Worm (Caenorhabditis elegans) whole organism, L1 larva: ENCODE results near the gene ccch-1.
A peak's percentile ranks its signal among the peaks of the same experiment; 100 is the strongest.

ENCODE experiments used
- C04F5.9 ChIP-seq: sonication (generic microtip); optimal IDR thresholded peaks from 2 replicates; lab custom pipeline; 2016; ENCODE audit warnings: missing genetic modification characterization, missing compliant biosample characterization
- C34B4.2 ChIP-seq: sonication (generic microtip); optimal IDR thresholded peaks from 2 replicates; lab custom pipeline; 2017; ENCODE audit warnings: mild to moderate bottlenecking, missing genetic modification characterization, missing compliant biosample characterization
- Y116A8C.19 ChIP-seq: sonication (generic microtip); optimal IDR thresholded peaks from 2 replicates; lab custom pipeline; 2016; ENCODE audit warnings: missing compliant biosample characterization, missing genetic modification characterization, borderline replicate concordance
- alr-1 ChIP-seq: fragments of 200-800 bp; sonication (Bioruptor generic); optimal IDR thresholded peaks from 2 replicates; lab custom pipeline; 2018; ENCODE audit warnings: borderline replicate concordance, mild to moderate bottlenecking, missing genetic modification characterization, missing compliant biosample characterization
- blmp-1 ChIP-seq: fragments of 150-350 bp; optimal IDR thresholded peaks from 2 replicates; lab custom pipeline; 2014; ENCODE audit warnings: missing biosample characterization, missing genetic modification characterization
- dpl-1 ChIP-seq, 3 experiments: fragments of 150-350 bp in 2 of 3; sonication (generic microtip) in 1 of 3; optimal IDR thresholded peaks; 2 replicates each; lab custom pipeline; 2014 to 2017; ENCODE audit warnings: missing biosample characterization in 3 of 3, missing genetic modification characterization in 3 of 3, missing genetic modification reagents in 3 of 3
- dsc-1 ChIP-seq: sonication (generic microtip); optimal IDR thresholded peaks from 2 replicates; lab custom pipeline; 2016; ENCODE audit warnings: mild to moderate bottlenecking, missing genetic modification characterization, missing compliant biosample characterization
- efl-3 ChIP-seq: fragments of 200-800 bp; sonication (Bioruptor generic); optimal IDR thresholded peaks from 2 replicates; lab custom pipeline; 2018; ENCODE audit warnings: mild to moderate bottlenecking, missing genetic modification characterization, missing compliant biosample characterization
- egl-27 ChIP-seq, 2 experiments: fragments of 150-350 bp in 1 of 2; sonication (generic microtip); optimal IDR thresholded peaks; 3 replicates each; lab custom pipeline; 2017 to 2018; ENCODE audit warnings: missing biosample characterization in 2 of 2, missing genetic modification characterization in 2 of 2, missing genetic modification reagents in 2 of 2
- elt-3 ChIP-seq, 6 experiments: fragments of 150-350 bp in 1 of 6; sonication (generic microtip); optimal IDR thresholded peaks; 2 replicates each; lab custom pipeline; 2017 to 2018; ENCODE audit warnings: missing biosample characterization in 6 of 6, missing genetic modification characterization in 6 of 6, inconsistent platforms in 1 of 6
- ets-5 ChIP-seq: fragments of 200-800 bp; sonication (Bioruptor generic); IDR thresholded peaks from 2 replicates; pipeline ENCODE4 v1.3.6; 2022; ENCODE audit warnings: missing genetic modification characterization, missing compliant biosample characterization
- fkh-4 ChIP-seq: sonication (generic microtip); optimal IDR thresholded peaks from 2 replicates; lab custom pipeline; 2016; ENCODE audit warnings: missing compliant biosample characterization, missing genetic modification characterization, borderline replicate concordance
- fkh-8 ChIP-seq: sonication (generic microtip); optimal IDR thresholded peaks from 2 replicates; lab custom pipeline; 2016; ENCODE audit warnings: mild to moderate bottlenecking, missing genetic modification characterization, missing compliant biosample characterization
- fos-1 ChIP-seq: fragments of 150-350 bp; optimal IDR thresholded peaks from 2 replicates; lab custom pipeline; 2014; ENCODE audit warnings: missing biosample characterization, missing genetic modification characterization
- hpl-2 ChIP-seq: fragments of 150-350 bp; optimal IDR thresholded peaks from 2 replicates; lab custom pipeline; 2014; ENCODE audit warnings: missing biosample characterization, missing genetic modification reagents, missing genetic modification characterization
- irx-1 ChIP-seq: sonication (generic microtip); optimal IDR thresholded peaks from 2 replicates; lab custom pipeline; 2016; ENCODE audit warnings: missing genetic modification characterization, missing compliant biosample characterization
- jun-1 ChIP-seq: fragments of 150-350 bp; optimal IDR thresholded peaks from 2 replicates; lab custom pipeline; 2014; ENCODE audit warnings: missing biosample characterization, missing genetic modification reagents, missing genetic modification characterization
- lin-13 ChIP-seq: fragments of 150-350 bp; optimal IDR thresholded peaks from 2 replicates; lab custom pipeline; 2014; ENCODE audit warnings: missing biosample characterization, missing genetic modification reagents, missing genetic modification characterization
- lin-14 ChIP-seq: fragments of 200-800 bp; sonication (Bioruptor generic); optimal IDR thresholded peaks from 2 replicates; lab custom pipeline; 2018; ENCODE audit warnings: mild to moderate bottlenecking, missing genetic modification characterization, moderate library complexity, missing compliant biosample characterization
- lin-15B ChIP-seq: fragments of 150-350 bp; sonication (generic microtip); optimal IDR thresholded peaks from 3 replicates; lab custom pipeline; 2014; ENCODE audit warnings: missing biosample characterization, missing genetic modification characterization
- lin-35 ChIP-seq, 2 experiments: fragments of 150-350 bp; optimal IDR thresholded peaks; 2 replicates each; lab custom pipeline; 2014; ENCODE audit warnings: missing biosample characterization in 2 of 2, missing genetic modification characterization in 2 of 2, missing genetic modification reagents in 2 of 2
- lin-39 ChIP-seq: fragments of 150-350 bp; optimal IDR thresholded peaks from 2 replicates; lab custom pipeline; 2014; ENCODE audit warnings: missing biosample characterization, missing genetic modification reagents, missing genetic modification characterization
- lir-3 ChIP-seq: sonication (generic microtip); optimal IDR thresholded peaks from 2 replicates; lab custom pipeline; 2016; ENCODE audit warnings: mild to moderate bottlenecking, missing genetic modification characterization, moderate library complexity, missing compliant biosample characterization; ENCODE audit not compliant: poor library complexity
- lsy-2 ChIP-seq, 2 experiments: fragments of 150-350 bp; optimal IDR thresholded peaks; 2 replicates each; lab custom pipeline; 2014; ENCODE audit warnings: missing biosample characterization in 2 of 2, missing genetic modification characterization in 2 of 2
- mab-9 ChIP-seq: fragments of 200-800 bp; sonication (Bioruptor generic); IDR thresholded peaks from 2 replicates; pipeline ENCODE4 v1.3.6; 2022; ENCODE audit warnings: missing genetic modification reagents, missing genetic modification characterization, missing compliant biosample characterization
- mdl-1 ChIP-seq, 2 experiments: fragments of 150-350 bp; optimal IDR thresholded peaks; 2 replicates each; lab custom pipeline; 2014 to 2017; ENCODE audit warnings: missing biosample characterization in 2 of 2, missing genetic modification characterization in 2 of 2, inconsistent platforms in 1 of 2
- mef-2 ChIP-seq: fragments of 150-350 bp; optimal IDR thresholded peaks from 2 replicates; lab custom pipeline; 2014; ENCODE audit warnings: missing biosample characterization, missing genetic modification characterization
- nhr-11 ChIP-seq: fragments of 150-350 bp; optimal IDR thresholded peaks from 2 replicates; lab custom pipeline; 2014; ENCODE audit warnings: missing biosample characterization, missing genetic modification characterization
- nhr-12 ChIP-seq: sonication (generic microtip); optimal IDR thresholded peaks from 2 replicates; lab custom pipeline; 2017; ENCODE audit warnings: missing biosample characterization, missing genetic modification characterization
- nhr-28 ChIP-seq: fragments of 150-350 bp; optimal IDR thresholded peaks from 2 replicates; lab custom pipeline; 2014; ENCODE audit warnings: missing biosample characterization, missing genetic modification characterization
- nhr-71 ChIP-seq: sonication (generic microtip); optimal IDR thresholded peaks from 2 replicates; lab custom pipeline; 2016; ENCODE audit warnings: mild to moderate bottlenecking, missing genetic modification characterization, moderate library complexity, missing compliant biosample characterization
- nhr-76 ChIP-seq: sonication (generic microtip); optimal IDR thresholded peaks from 2 replicates; lab custom pipeline; 2017; ENCODE audit warnings: missing biosample characterization, missing genetic modification characterization
- nhr-77 ChIP-seq: fragments of 150-350 bp; optimal IDR thresholded peaks from 2 replicates; lab custom pipeline; 2014; ENCODE audit warnings: missing biosample characterization, missing genetic modification characterization
- nhr-90 ChIP-seq: sonication (generic microtip); optimal IDR thresholded peaks from 2 replicates; lab custom pipeline; 2016; ENCODE audit warnings: mild to moderate bottlenecking, missing genetic modification characterization, missing compliant biosample characterization; ENCODE audit not compliant: poor library complexity
- pqm-1 ChIP-seq: sonication (generic microtip); optimal IDR thresholded peaks from 3 replicates; lab custom pipeline; 2017; ENCODE audit warnings: missing biosample characterization, missing genetic modification characterization
- rnt-1 ChIP-seq: sonication (generic microtip); optimal IDR thresholded peaks from 2 replicates; lab custom pipeline; 2016; ENCODE audit warnings: mild to moderate bottlenecking, missing genetic modification characterization, moderate library complexity, missing compliant biosample characterization
- skn-1 ChIP-seq: fragments of 150-350 bp; optimal IDR thresholded peaks from 2 replicates; lab custom pipeline; 2014; ENCODE audit warnings: missing biosample characterization, missing genetic modification characterization
- snu-23 ChIP-seq: sonication (generic microtip); optimal IDR thresholded peaks from 2 replicates; lab custom pipeline; 2016; ENCODE audit warnings: missing genetic modification characterization, missing compliant biosample characterization
- sptf-1 ChIP-seq: fragments of 150-350 bp; optimal IDR thresholded peaks from 2 replicates; lab custom pipeline; 2014; ENCODE audit warnings: missing biosample characterization, missing genetic modification characterization
- sup-37 ChIP-seq: fragments of 200-800 bp; sonication (Bioruptor generic); optimal IDR thresholded peaks from 2 replicates; lab custom pipeline; 2018; ENCODE audit warnings: mild to moderate bottlenecking, missing genetic modification characterization, missing compliant biosample characterization
- tbx-2 ChIP-seq: sonication (generic microtip); optimal IDR thresholded peaks from 2 replicates; lab custom pipeline; 2016; ENCODE audit warnings: missing genetic modification characterization, missing compliant biosample characterization
- unc-30 ChIP-seq: sonication (generic microtip); optimal IDR thresholded peaks from 2 replicates; lab custom pipeline; 2017; ENCODE audit warnings: missing biosample characterization, missing genetic modification characterization
- unc-62 ChIP-seq: fragments of 150-350 bp; optimal IDR thresholded peaks from 2 replicates; lab custom pipeline; 2014; ENCODE audit warnings: missing biosample characterization, missing genetic modification reagents, missing genetic modification characterization
- unc-86 ChIP-seq: sonication (generic microtip); optimal IDR thresholded peaks from 2 replicates; lab custom pipeline; 2016; ENCODE audit warnings: missing genetic modification characterization, missing compliant biosample characterization
- unc-98 ChIP-seq: fragments of 200-800 bp; sonication (Bioruptor generic); IDR thresholded peaks from 2 replicates; pipeline ENCODE4 v1.3.6; 2022; ENCODE audit warnings: missing genetic modification characterization, missing compliant biosample characterization
- vab-15 ChIP-seq: sonication (generic microtip); optimal IDR thresholded peaks from 2 replicates; lab custom pipeline; 2017; ENCODE audit warnings: missing genotype, mild to moderate bottlenecking, missing genetic modification characterization, missing compliant biosample characterization
- xbp-1 ChIP-seq: sonication (generic microtip); optimal IDR thresholded peaks from 2 replicates; lab custom pipeline; 2016; ENCODE audit warnings: missing genetic modification characterization, missing compliant biosample characterization
- ztf-11 ChIP-seq, 2 experiments: sonication (generic microtip); optimal IDR thresholded peaks; 2 replicates each; lab custom pipeline; 2016 to 2017; ENCODE audit warnings: missing genetic modification characterization in 2 of 2, missing biosample characterization in 1 of 2, missing compliant biosample characterization in 1 of 2

The ccch-1 gene

ce11 chrV:11521448-11521847 is 6.2 kb upstream of the ccch-1 start, which contains the start of gene pafo-1 (continued):
- TF ChIP-seq unc-98 (GFP tag; lab: Robert Waterston, UW) (no peak), blmp-1 (tag; lab: Kevin White, UChicago) (peak; percentile 84), unc-30 (tag; lab: Kevin White, UChicago) (no peak), sup-37 (peak; percentile 79), nhr-71 (peak; percentile 95), C04F5.9 (tag; lab: Kevin White, UChicago) (peak; percentile 58), tbx-2 (tag; lab: Kevin White, UChicago) (peak; percentile 92), rnt-1 (tag; lab: Kevin White, UChicago) (peak; percentile 95), fos-1 (tag; lab: Kevin White, UChicago) (peak; percentile 84), mab-9 (peak; percentile 67), elt-3 (tag; optimal IDR thresholded peaks at IDR 0.05; lab: Kevin White, UChicago) (peak in 2 of 6 experiments; percentile 79 to 80), nhr-76 (tag; lab: Kevin White, UChicago) (peak; percentile 43), xbp-1 (tag; lab: Kevin White, UChicago) (peak; percentile 90), skn-1 (tag; lab: Kevin White, UChicago) (peak; percentile 92), Y116A8C.19 (no peak), vab-15 (tag; lab: Kevin White, UChicago) (no peak), alr-1 (tag; lab: Kevin White, UChicago) (no peak), nhr-12 (tag; lab: Kevin White, UChicago) (no peak), C34B4.2 (tag; lab: Kevin White, UChicago) (peak; percentile 5), mef-2 (tag; lab: Kevin White, UChicago) (peak; percentile 65), dpl-1 (GFP tag; optimal IDR thresholded peaks at IDR 0.05; lab: Kevin White, UChicago) (peak; percentile 99), nhr-11 (peak; percentile 81), unc-62 (GFP tag; lab: Kevin White, UChicago) (no peak), nhr-77 (peak; percentile 60), egl-27 (tag; optimal IDR thresholded peaks at IDR 0.05; lab: Kevin White, UChicago) (peak in 1 of 2 experiments; percentile 43), snu-23 (peak; percentile 92), unc-86 (tag; lab: Kevin White, UChicago) (peak; percentile 89), mdl-1 (tag; optimal IDR thresholded peaks at IDR 0.05; lab: Kevin White, UChicago) (peak in 1 of 2 experiments; percentile 78), hpl-2 (GFP tag; lab: Kevin White, UChicago) (no peak), fkh-8 (tag; lab: Kevin White, UChicago) (peak; percentile 79), lsy-2 (tag; optimal IDR thresholded peaks at IDR 0.05; lab: Kevin White, UChicago) (peak; percentile 91 to 92), ets-5 (GFP tag; lab: Robert Waterston, UW) (no peak), lin-15B (peak; percentile 79), nhr-28 (tag; lab: Kevin White, UChicago) (no peak), jun-1 (tag; lab: Kevin White, UChicago) (peak; percentile 88), lir-3 (tag; lab: Kevin White, UChicago) (peak; percentile 68), sptf-1 (tag; lab: Kevin White, UChicago) (no peak), fkh-4 (tag; lab: Kevin White, UChicago) (peak; percentile 28), nhr-90 (tag; lab: Kevin White, UChicago) (peak; percentile 93), ztf-11 (tag; optimal IDR thresholded peaks at IDR 0.05; lab: Kevin White, UChicago) (peak in 1 of 2 experiments; percentile 79), lin-35 (GFP tag; optimal IDR thresholded peaks at IDR 0.05; lab: Kevin White, UChicago) (peak; percentile 99), irx-1 (peak; percentile 85), lin-14 (GFP tag; lab: Kevin White, UChicago) (peak; percentile 84), dsc-1 (tag; lab: Kevin White, UChicago) (peak; percentile 94), efl-3 (GFP tag; lab: Kevin White, UChicago) (peak; percentile 47), pqm-1 (tag; lab: Kevin White, UChicago) (no peak), lin-39 (tag; lab: Kevin White, UChicago) (peak; percentile 91), lin-13 (GFP tag; lab: Kevin White, UChicago) (peak; percentile 87)
